Fruit fly (Drosophila melanogaster) whole organism, embryonic: ENCODE data around the gene PCID2.
A peak's percentile ranks its signal among the peaks of the same experiment; 100 is the strongest.

Experiments used
- Ada2b ChIP-seq: fragments of 200-800 bp; sonication (Bioruptor generic); IDR thresholded peaks from 2 replicates; pipeline ENCODE4 v1.3.6; 2022; ENCODE audit warnings: missing biosample characterization, missing genetic modification characterization
- Aef1 ChIP-seq: fragments of 200-800 bp; sonication (Bioruptor generic); IDR thresholded peaks from 3 replicates; pipeline ENCODE4 v1.3.6; 2022; ENCODE audit warnings: missing biosample characterization, missing genetic modification characterization
- CG10565 ChIP-seq: fragments of 200-800 bp; sonication (Bioruptor generic); optimal IDR thresholded peaks from 3 replicates; lab custom pipeline; 2016; ENCODE audit warnings: missing biosample characterization, mild to moderate bottlenecking, missing genetic modification characterization
- CG11456 ChIP-seq: fragments of 200-800 bp; sonication (Bioruptor generic); IDR thresholded peaks from 3 replicates; pipeline ENCODE4 v1.3.6; 2022; ENCODE audit warnings: missing biosample characterization, missing genetic modification characterization
- CG11695 ChIP-seq: fragments of 200-800 bp; sonication (Bioruptor generic); IDR thresholded peaks from 3 replicates; pipeline ENCODE4 v1.3.6; 2022; ENCODE audit warnings: missing biosample characterization, missing genetic modification characterization
- CG12236 ChIP-seq: fragments of 200-800 bp; sonication (Bioruptor generic); optimal IDR thresholded peaks from 2 replicates; lab custom pipeline; 2016; ENCODE audit warnings: missing biosample characterization, missing genetic modification characterization
- CG12299 ChIP-seq: fragments of 200-800 bp; sonication (Bioruptor generic); optimal IDR thresholded peaks from 2 replicates; lab custom pipeline; 2018; ENCODE audit warnings: missing biosample characterization, mild to moderate bottlenecking, missing genetic modification characterization
- CG13123 ChIP-seq: fragments of 200-800 bp; sonication (Bioruptor generic); optimal IDR thresholded peaks from 2 replicates; lab custom pipeline; 2016; ENCODE audit warnings: missing biosample characterization, missing genetic modification characterization
- CG14710 ChIP-seq: fragments of 200-800 bp; sonication (Bioruptor generic); optimal IDR thresholded peaks from 3 replicates; lab custom pipeline; 2019; ENCODE audit warnings: missing biosample characterization, mild to moderate bottlenecking, missing genetic modification characterization, moderate library complexity
- CG15011 ChIP-seq: fragments of 200-800 bp; sonication (Bioruptor generic); optimal IDR thresholded peaks from 3 replicates; lab custom pipeline; 2018; ENCODE audit warnings: missing biosample characterization, mild to moderate bottlenecking, missing genetic modification characterization
- CG16813 ChIP-seq: fragments of 200-800 bp; sonication (Bioruptor generic); IDR thresholded peaks from 3 replicates; pipeline ENCODE4 v1.3.6; 2022; ENCODE audit warnings: missing biosample characterization, missing genetic modification characterization; ENCODE audit not compliant: partially characterized antibody
- CG30020 ChIP-seq: fragments of 200-800 bp; optimal IDR thresholded peaks from 2 replicates; lab custom pipeline; 2019; ENCODE audit warnings: missing biosample characterization, mild to moderate bottlenecking, missing genetic modification characterization, moderate library complexity
- CG3065 ChIP-seq: fragments of 200-800 bp; sonication (Bioruptor generic); optimal IDR thresholded peaks from 2 replicates; lab custom pipeline; 2016; ENCODE audit warnings: missing biosample characterization, missing genetic modification characterization
- CG3163 ChIP-seq: fragments of 200-800 bp; sonication (Bioruptor generic); optimal IDR thresholded peaks from 3 replicates; lab custom pipeline; 2016; ENCODE audit warnings: missing biosample characterization, missing genetic modification characterization
- CG3281 ChIP-seq: fragments of 200-800 bp; sonication (Bioruptor generic); optimal IDR thresholded peaks from 3 replicates; lab custom pipeline; 2017; ENCODE audit warnings: missing biosample characterization, mild to moderate bottlenecking, missing genetic modification characterization
- CG4404 ChIP-seq: fragments of 200-800 bp; sonication (Bioruptor generic); IDR thresholded peaks from 2 replicates; pipeline ENCODE4 v1.3.6; 2022; ENCODE audit warnings: missing biosample characterization, missing genetic modification characterization
- CG4820 ChIP-seq: fragments of 200-800 bp; sonication (Bioruptor generic); optimal IDR thresholded peaks from 3 replicates; lab custom pipeline; 2016; ENCODE audit warnings: missing biosample characterization, missing genetic modification characterization
- CG7372 ChIP-seq: fragments of 200-800 bp; sonication (Bioruptor generic); IDR thresholded peaks from 2 replicates; pipeline ENCODE4 v1.3.6; 2022; ENCODE audit warnings: missing biosample characterization, missing genetic modification characterization
- CG8765 ChIP-seq: fragments of 200-800 bp; sonication (Bioruptor generic); IDR thresholded peaks from 2 replicates; pipeline ENCODE4 v1.3.6; 2022; ENCODE audit warnings: missing biosample characterization, missing genetic modification characterization
- CG9609 ChIP-seq: fragments of 200-800 bp; sonication (Bioruptor generic); optimal IDR thresholded peaks from 3 replicates; lab custom pipeline; 2016; ENCODE audit warnings: missing biosample characterization, missing genetic modification characterization
- CG9797 ChIP-seq: fragments of 200-800 bp; sonication (Bioruptor generic); optimal IDR thresholded peaks from 3 replicates; lab custom pipeline; 2018; ENCODE audit warnings: missing biosample characterization, mild to moderate bottlenecking, missing genetic modification characterization
- CG9932 ChIP-seq: fragments of 200-800 bp; sonication (Bioruptor generic); IDR thresholded peaks from 2 replicates; pipeline ENCODE4 v1.3.6; 2022; ENCODE audit warnings: missing biosample characterization, missing genetic modification characterization
- Doc3 ChIP-seq: fragments of 200-800 bp; sonication (Bioruptor generic); IDR thresholded peaks from 3 replicates; pipeline ENCODE4 v1.3.6; 2022; ENCODE audit warnings: missing biosample characterization, missing genetic modification characterization; ENCODE audit not compliant: partially characterized antibody
- Ets97D ChIP-seq: fragments of 200-800 bp; sonication (Bioruptor generic); optimal IDR thresholded peaks from 3 replicates; lab custom pipeline; 2016; ENCODE audit warnings: missing biosample characterization, missing genetic modification characterization
- HLH4C ChIP-seq: fragments of 200-800 bp; sonication (Bioruptor generic); IDR thresholded peaks from 3 replicates; pipeline ENCODE4 v1.3.6; 2022; ENCODE audit warnings: missing biosample characterization, missing genetic modification characterization; ENCODE audit not compliant: partially characterized antibody
- HmgZ ChIP-seq: fragments of 200-800 bp; sonication (Bioruptor generic); optimal IDR thresholded peaks from 2 replicates; lab custom pipeline; 2018; ENCODE audit warnings: missing biosample characterization, mild to moderate bottlenecking, missing genetic modification characterization
- Lhr ChIP-seq: fragments of 200-800 bp; sonication (Bioruptor generic); optimal IDR thresholded peaks from 3 replicates; lab custom pipeline; 2017; ENCODE audit warnings: mild to moderate bottlenecking, missing biosample characterization, missing genetic modification reagents, missing genetic modification characterization
- Lpt ChIP-seq: fragments of >200 bp; optimal IDR thresholded peaks from 2 replicates; lab custom pipeline; 2018; ENCODE audit warnings: missing biosample characterization, missing genetic modification characterization
- Med ChIP-seq: fragments of 200-800 bp; sonication (Bioruptor generic); peaks from one replicate; lab custom pipeline; 2016; ENCODE audit warnings: missing biosample characterization, missing genetic modification characterization, mild to moderate bottlenecking, inconsistent platforms, moderate library complexity
- Nf-YC ChIP-seq: fragments of 200-800 bp; optimal IDR thresholded peaks from 3 replicates; lab custom pipeline; 2019; ENCODE audit warnings: missing biosample characterization, mild to moderate bottlenecking, missing genetic modification characterization, moderate library complexity
- Side ChIP-seq: fragments of 200-800 bp; sonication (Bioruptor generic); optimal IDR thresholded peaks from 2 replicates; lab custom pipeline; 2016; ENCODE audit warnings: missing biosample characterization, missing genetic modification characterization
- Tbp ChIP-seq: fragments of >200 bp; optimal IDR thresholded peaks from 2 replicates; lab custom pipeline; 2018; ENCODE audit warnings: missing biosample characterization, missing genetic modification characterization
- cad ChIP-seq: fragments of >200 bp; optimal IDR thresholded peaks from 2 replicates; lab custom pipeline; 2017; ENCODE audit warnings: missing biosample characterization, missing genetic modification characterization
- eve ChIP-seq, 2 experiments: fragments of >200 bp; optimal IDR thresholded peaks; 2 replicates each; lab custom pipeline; 2017; ENCODE audit warnings: missing biosample characterization in 2 of 2, missing genetic modification characterization in 2 of 2
- ewg ChIP-seq: fragments of 200-800 bp; sonication (Bioruptor generic); optimal IDR thresholded peaks from 3 replicates; lab custom pipeline; 2017; ENCODE audit warnings: mild to moderate bottlenecking, missing biosample characterization, missing genetic modification reagents, missing genetic modification characterization
- grau ChIP-seq: fragments of 200-800 bp; optimal IDR thresholded peaks from 3 replicates; lab custom pipeline; 2019; ENCODE audit warnings: missing biosample characterization, mild to moderate bottlenecking, missing genetic modification characterization, moderate library complexity
- gro ChIP-seq: fragments of 200-800 bp; sonication (Bioruptor generic); optimal IDR thresholded peaks from 2 replicates; lab custom pipeline; 2016; ENCODE audit warnings: missing biosample characterization, missing genetic modification characterization
- gsb ChIP-seq: fragments of 200-800 bp; sonication (Bioruptor generic); IDR thresholded peaks from 2 replicates; pipeline ENCODE4 v1.3.6; 2022; ENCODE audit warnings: missing biosample characterization, missing genetic modification characterization
- klu ChIP-seq: fragments of 200-800 bp; sonication (Bioruptor generic); IDR thresholded peaks from 2 replicates; pipeline ENCODE4 v1.3.6; 2022; ENCODE audit warnings: missing biosample characterization, missing genetic modification characterization
- lmd ChIP-seq: fragments of 200-800 bp; sonication (Bioruptor generic); IDR thresholded peaks from 2 replicates; pipeline ENCODE4 v1.3.6; 2022; ENCODE audit warnings: missing biosample characterization, missing genetic modification characterization
- lola ChIP-seq, 3 experiments: fragments of >200 bp in 2 of 3; fragments of 200-800 bp in 1 of 3; sonication (Bioruptor generic) in 1 of 3; optimal IDR thresholded peaks; 2 replicates each; lab custom pipeline; 2017 to 2019; ENCODE audit warnings: missing biosample characterization in 3 of 3, missing genetic modification characterization in 3 of 3, mild to moderate bottlenecking in 1 of 3, moderate library complexity in 1 of 3
- mld ChIP-seq: fragments of 200-800 bp; sonication (Bioruptor generic); IDR thresholded peaks from 3 replicates; pipeline ENCODE4 v1.3.6; 2022; ENCODE audit warnings: missing biosample characterization, missing genetic modification characterization; ENCODE audit not compliant: partially characterized antibody
- nerfin-2 ChIP-seq: fragments of 200-800 bp; sonication (Bioruptor generic); IDR thresholded peaks from 2 replicates; pipeline ENCODE4 v1.3.6; 2022; ENCODE audit warnings: missing biosample characterization, missing genetic modification characterization; ENCODE audit not compliant: partially characterized antibody
- phol ChIP-seq: fragments of 200-800 bp; sonication (Bioruptor generic); optimal IDR thresholded peaks from 3 replicates; lab custom pipeline; 2018; ENCODE audit warnings: missing biosample characterization, mild to moderate bottlenecking, missing genetic modification characterization, moderate library complexity
- psq ChIP-seq: fragments of 200-800 bp; sonication (Bioruptor generic); optimal IDR thresholded peaks from 2 replicates; lab custom pipeline; 2017; ENCODE audit warnings: missing biosample characterization, missing genetic modification characterization
- pzg ChIP-seq: fragments of 200-800 bp; sonication (Bioruptor generic); optimal IDR thresholded peaks from 3 replicates; lab custom pipeline; 2018; ENCODE audit warnings: missing biosample characterization, mild to moderate bottlenecking, missing genetic modification characterization, moderate library complexity
- sima ChIP-seq: fragments of 200-800 bp; sonication (Bioruptor generic); optimal IDR thresholded peaks from 2 replicates; lab custom pipeline; 2016; ENCODE audit warnings: missing biosample characterization, missing genetic modification characterization
- sna ChIP-seq: fragments of 200-800 bp; sonication (Bioruptor generic); IDR thresholded peaks from 2 replicates; pipeline ENCODE4 v1.3.6; 2022; ENCODE audit warnings: missing biosample characterization, missing genetic modification characterization; ENCODE audit not compliant: partially characterized antibody
- sqz ChIP-seq: fragments of 200-800 bp; sonication (Bioruptor generic); optimal IDR thresholded peaks from 3 replicates; lab custom pipeline; 2018; ENCODE audit warnings: missing biosample characterization, mild to moderate bottlenecking, missing genetic modification characterization
- unc-4 ChIP-seq: fragments of 200-800 bp; sonication (Bioruptor generic); IDR thresholded peaks from 2 replicates; pipeline ENCODE4 v1.3.6; 2022; ENCODE audit warnings: missing biosample characterization, missing genetic modification characterization; ENCODE audit not compliant: partially characterized antibody

The PCID2 gene

dm6 chr3L:11627819-11628483 is 1.7 kb downstream of the PCID2 start, which contains the start of gene Apt1 (continued):
- TF ChIP-seq Ets97D (GFP tag; lab: Kevin White, UChicago): peak; percentile 28
- TF ChIP-seq Side (GFP tag; lab: Kevin White, UChicago): no peak
- TF ChIP-seq CG30020 (tag; lab: Kevin White, UChicago): peak; percentile 5
- TF ChIP-seq CG7372 (GFP tag; lab: Robert Waterston, UW): no peak
- peak; percentile 92 for TF ChIP-seq CG16813 (GFP tag; lab: Robert Waterston, UW)
- TF ChIP-seq grau (tag; lab: Kevin White, UChicago): peak; percentile 11
- peak; percentile 58; the same call in 1 of the 2 replicates for TF ChIP-seq CG9932
- TF ChIP-seq Aef1 (GFP tag; lab: Robert Waterston, UW): no peak
- TF ChIP-seq cad (GFP tag; lab: Kevin White, UChicago): no peak
- TF ChIP-seq sqz (GFP tag; lab: Kevin White, UChicago): no peak
- no peak for TF ChIP-seq Tbp (GFP tag; lab: Kevin White, UChicago)
- TF ChIP-seq klu (GFP tag; lab: Robert Waterston, UW): no peak
- no peak for TF ChIP-seq CG11456 (GFP tag; lab: Robert Waterston, UW)
- TF ChIP-seq CG10565 (GFP tag; lab: Kevin White, UChicago): no peak
- TF ChIP-seq CG4404: no peak
- peak; percentile 93 for TF ChIP-seq Doc3
- TF ChIP-seq mld: peak; percentile 90
- TF ChIP-seq CG11695: no peak
- no peak for TF ChIP-seq CG12236
- no peak for TF ChIP-seq eve (GFP tag; optimal IDR thresholded peaks at IDR 0.05; lab: Kevin White, UChicago)
- TF ChIP-seq Ada2b: no peak
- TF ChIP-seq lola (GFP tag; optimal IDR thresholded peaks at IDR 0.05; lab: Kevin White, UChicago): no peak
- TF ChIP-seq pzg (GFP tag; lab: Kevin White, UChicago): peak; percentile 81
- no peak for TF ChIP-seq CG12299 (tag; lab: Kevin White, UChicago)
- peak; percentile 94 for TF ChIP-seq unc-4 (GFP tag; lab: Robert Waterston, UW)
- no peak for TF ChIP-seq CG3281 (GFP tag; lab: Kevin White, UChicago)
- no peak for TF ChIP-seq CG15011 (GFP tag; lab: Kevin White, UChicago)
- peak; percentile 94 for TF ChIP-seq sna
- no peak for TF ChIP-seq CG3163 (GFP tag; lab: Kevin White, UChicago)
- no peak for TF ChIP-seq ewg (GFP tag; lab: Kevin White, UChicago)
- TF ChIP-seq Med (GFP tag; lab: Kevin White, UChicago): peak; percentile 88
- no peak for TF ChIP-seq CG8765 (GFP tag; lab: Robert Waterston, UW)
- TF ChIP-seq Lpt (GFP tag; lab: Kevin White, UChicago): no peak
- no peak for TF ChIP-seq CG9609 (GFP tag; lab: Kevin White, UChicago)
- no peak for TF ChIP-seq gsb (GFP tag; lab: Robert Waterston, UW)
- TF ChIP-seq Lhr: peak; percentile 14
- peak; percentile 19 for TF ChIP-seq CG14710 (tag; lab: Kevin White, UChicago)
- no peak for TF ChIP-seq psq (GFP tag; lab: Kevin White, UChicago)
- TF ChIP-seq phol (tag; lab: Kevin White, UChicago): peak; percentile 21
- no peak for TF ChIP-seq gro (GFP tag; lab: Kevin White, UChicago)
- TF ChIP-seq Nf-YC (tag; lab: Kevin White, UChicago): no peak
- no peak for TF ChIP-seq CG4820 (GFP tag; lab: Kevin White, UChicago)
- peak; percentile 82 for TF ChIP-seq nerfin-2 (GFP tag; lab: Robert Waterston, UW)
- no peak for TF ChIP-seq sima (GFP tag; lab: Kevin White, UChicago)
- peak; percentile 19 for TF ChIP-seq CG9797 (GFP tag; lab: Kevin White, UChicago)
- no peak for TF ChIP-seq lmd (GFP tag; lab: Robert Waterston, UW)
- TF ChIP-seq CG13123 (GFP tag; lab: Kevin White, UChicago): no peak
- no peak for TF ChIP-seq CG3065 (GFP tag; lab: Kevin White, UChicago)
- peak; percentile 96 for TF ChIP-seq HLH4C (GFP tag; lab: Robert Waterston, UW)
- peak; percentile 36 for TF ChIP-seq HmgZ (tag; lab: Kevin White, UChicago)
